Worm (Caenorhabditis elegans) whole organism, early embryonic: ENCODE results near the gene nape-1.

Experiments
- B0310.2 ChIP-seq: sonication (generic microtip); optimal IDR thresholded peaks from 2 replicates; lab custom pipeline; 2016; ENCODE audit warnings: mild to moderate bottlenecking, missing genetic modification characterization, missing compliant biosample characterization
- F13C5.2 ChIP-seq: sonication (generic microtip); optimal IDR thresholded peaks from 2 replicates; lab custom pipeline; 2017; ENCODE audit warnings: mild to moderate bottlenecking, missing genetic modification characterization, inconsistent platforms, missing compliant biosample characterization
- aly-1 ChIP-seq: sonication (generic microtip); optimal IDR thresholded peaks from 2 replicates; lab custom pipeline; 2016; ENCODE audit warnings: missing genetic modification characterization, missing compliant biosample characterization
- ama-1 ChIP-seq: fragments of 150-350 bp; optimal IDR thresholded peaks from 2 replicates; lab custom pipeline; 2014
- ceh-13 ChIP-seq: fragments of 200-800 bp; sonication (Bioruptor generic); optimal IDR thresholded peaks from 2 replicates; lab custom pipeline; 2018; ENCODE audit warnings: mild to moderate bottlenecking, missing genetic modification characterization, missing compliant biosample characterization
- ceh-36 ChIP-seq: sonication (generic microtip); optimal IDR thresholded peaks from 2 replicates; lab custom pipeline; 2016; ENCODE audit warnings: missing genetic modification characterization, inconsistent platforms, missing compliant biosample characterization
- ets-7 ChIP-seq: sonication (generic microtip); optimal IDR thresholded peaks from 2 replicates; lab custom pipeline; 2016; ENCODE audit warnings: missing genotype, missing genetic modification characterization, missing compliant biosample characterization
- flt-1 ChIP-seq: fragments of 200-800 bp; sonication (Bioruptor generic); IDR thresholded peaks from 2 replicates; pipeline ENCODE4 v1.3.6; 2022; ENCODE audit warnings: missing genetic modification characterization, missing compliant biosample characterization
- hmbx-1 ChIP-seq: sonication (generic microtip); optimal IDR thresholded peaks from 2 replicates; lab custom pipeline; 2016; ENCODE audit warnings: mild to moderate bottlenecking, missing genetic modification characterization, missing compliant biosample characterization
- hmg-4 ChIP-seq: fragments of 200-800 bp; sonication (Bioruptor generic); optimal IDR thresholded peaks from 2 replicates; lab custom pipeline; 2018; ENCODE audit warnings: mild to moderate bottlenecking, missing genetic modification characterization, missing compliant biosample characterization
- hnd-1 ChIP-seq: sonication (generic microtip); optimal IDR thresholded peaks from 2 replicates; lab custom pipeline; 2016; ENCODE audit warnings: missing genetic modification characterization, missing compliant biosample characterization
- pes-1 ChIP-seq: fragments of 200-800 bp; sonication (Bioruptor generic); IDR thresholded peaks from 2 replicates; pipeline ENCODE4 v1.3.6; 2022; ENCODE audit warnings: missing genetic modification reagents, missing genetic modification characterization, missing compliant biosample characterization
- scrt-1 ChIP-seq: fragments of 200-800 bp; sonication (Bioruptor generic); IDR thresholded peaks from 2 replicates; pipeline ENCODE4 v1.3.6; 2022; ENCODE audit warnings: missing genetic modification characterization, missing compliant biosample characterization
- sea-1 ChIP-seq: fragments of 200-800 bp; sonication (Bioruptor generic); conservative IDR thresholded peaks from 2 replicates; pipeline ENCODE4 v1.3.6; 2022; ENCODE audit warnings: missing genetic modification characterization, missing compliant biosample characterization
- tbx-11 ChIP-seq: fragments of 200-800 bp; sonication (Bioruptor generic); IDR thresholded peaks from 2 replicates; pipeline ENCODE4 v1.3.6; 2022; ENCODE audit warnings: missing genetic modification characterization, missing compliant biosample characterization
- tbx-37 ChIP-seq: fragments of 200-800 bp; sonication (Bioruptor generic); conservative IDR thresholded peaks from 2 replicates; pipeline ENCODE4 v1.3.6; 2022; ENCODE audit warnings: missing genetic modification reagents, missing genetic modification characterization, missing compliant biosample characterization
- tra-4 ChIP-seq: sonication (generic microtip); optimal IDR thresholded peaks from 2 replicates; lab custom pipeline; 2017; ENCODE audit warnings: missing genetic modification characterization, missing compliant biosample characterization

Gene nape-1

ce11 chrIV:3722690-3723089 is 18.0 kb downstream of the nape-1 start, which contains the start of gene Y37E11AM.4:
TSS of gene Y37E11AM.4 (minus strand) at chrIV:3722790.
- no peak for TF ChIP-seq ceh-36
- TF ChIP-seq tbx-11: no peak
- TF ChIP-seq ets-7 (tag; lab: Kevin White, UChicago): no peak
- TF ChIP-seq hmbx-1 (tag; lab: Kevin White, UChicago): no peak
- no peak for TF ChIP-seq hmg-4 (GFP tag; lab: Kevin White, UChicago)
- no peak for TF ChIP-seq flt-1 (GFP tag; lab: Robert Waterston, UW)
- TF ChIP-seq tra-4 (tag; lab: Kevin White, UChicago): no peak
- no peak for TF ChIP-seq ama-1 (lab: Kevin White, UChicago)
- TF ChIP-seq sea-1 (GFP tag; lab: Robert Waterston, UW): no peak
- no peak for TF ChIP-seq aly-1 (tag; lab: Kevin White, UChicago)
- no peak for TF ChIP-seq B0310.2 (tag; lab: Kevin White, UChicago)
- TF ChIP-seq pes-1: no peak
- no peak for TF ChIP-seq ceh-13 (GFP tag; lab: Kevin White, UChicago)

- no peak for TF ChIP-seq ets-7 (tag; lab: Kevin White, UChicago)
- no peak for TF ChIP-seq ceh-13 (GFP tag; lab: Kevin White, UChicago)
- TF ChIP-seq tra-4 (tag; lab: Kevin White, UChicago): no peak
- no peak for TF ChIP-seq hmg-4 (GFP tag; lab: Kevin White, UChicago)
- no peak for TF ChIP-seq ceh-36
- TF ChIP-seq sea-1 (GFP tag; lab: Robert Waterston, UW): no peak
- TF ChIP-seq B0310.2 (tag; lab: Kevin White, UChicago): no peak
- no peak for TF ChIP-seq ama-1 (lab: Kevin White, UChicago)
- no peak for TF ChIP-seq F13C5.2 (tag; lab: Kevin White, UChicago)
- no peak for TF ChIP-seq hnd-1 (tag; lab: Kevin White, UChicago)
- no peak for TF ChIP-seq tbx-11
- no peak for TF ChIP-seq flt-1 (GFP tag; lab: Robert Waterston, UW)
- TF ChIP-seq pes-1: no peak
- TF ChIP-seq tbx-37 (GFP tag; lab: Robert Waterston, UW): no peak
- no peak for TF ChIP-seq hmbx-1 (tag; lab: Kevin White, UChicago)
Measured at ce11 chrIV:3721973-3722372, 18.7 kb downstream of the nape-1 start.

DNA sequence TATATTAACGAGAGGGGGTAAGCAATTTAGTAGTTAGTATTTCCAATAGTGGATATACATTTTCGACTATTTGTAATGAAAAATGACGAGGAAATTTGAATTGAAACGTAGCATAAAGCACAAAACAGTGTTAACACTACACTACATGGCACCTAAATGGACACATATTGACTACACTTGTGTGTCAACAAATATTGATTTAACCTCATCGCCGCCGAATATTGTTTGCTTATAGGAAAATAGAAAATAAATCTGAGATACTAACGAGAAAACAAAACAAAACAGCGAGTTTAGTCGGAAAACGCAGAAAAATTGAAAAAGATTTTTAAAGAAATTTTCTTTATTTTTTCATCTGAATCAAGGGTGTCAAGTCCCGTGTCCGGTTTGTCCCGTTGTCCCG is 20.0 kb downstream of the nape-1 start:
- TF ChIP-seq B0310.2 (tag; lab: Kevin White, UChicago): no peak
- no peak for TF ChIP-seq tbx-11
- no peak for TF ChIP-seq flt-1 (GFP tag; lab: Robert Waterston, UW)
- no peak for TF ChIP-seq sea-1 (GFP tag; lab: Robert Waterston, UW)
- TF ChIP-seq F13C5.2 (tag; lab: Kevin White, UChicago): no peak

DNA sequence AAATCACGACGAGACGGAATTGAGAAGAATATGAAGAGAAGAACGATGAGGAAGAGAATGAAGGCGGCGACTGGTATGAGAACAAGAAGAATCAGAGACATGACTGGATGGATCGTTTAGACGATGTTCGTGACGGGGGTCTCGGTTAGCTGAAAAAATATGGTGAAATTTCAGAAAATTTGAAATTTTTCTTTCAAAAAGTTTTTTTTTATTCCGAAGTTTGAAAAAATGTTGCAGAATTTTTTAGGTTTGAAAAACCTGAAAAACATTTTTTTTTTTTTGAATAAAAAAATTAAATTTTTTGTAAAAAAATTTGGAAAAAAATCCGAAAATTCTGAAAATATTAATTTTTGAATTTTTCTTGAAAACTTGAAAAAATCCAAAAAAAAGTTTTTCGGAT is 21.6 kb downstream of the nape-1 start, which contains the start of gene Y37E11AM.3:
Gene Y37E11AM.3, minus strand, starts transcription at position 101 of the 400 bp plus-strand sequence.
- TF ChIP-seq tbx-37 (GFP tag; lab: Robert Waterston, UW) (no peak), F13C5.2 (tag; lab: Kevin White, UChicago) (no peak), hnd-1 (tag; lab: Kevin White, UChicago) (no peak), hmbx-1 (tag; lab: Kevin White, UChicago) (no peak), tra-4 (tag; lab: Kevin White, UChicago) (no peak), ceh-13 (GFP tag; lab: Kevin White, UChicago) (no peak), B0310.2 (tag; lab: Kevin White, UChicago) (no peak), ama-1 (lab: Kevin White, UChicago) (no peak), hmg-4 (GFP tag; lab: Kevin White, UChicago) (no peak), tbx-11 (no peak), sea-1 (GFP tag; lab: Robert Waterston, UW) (no peak), flt-1 (GFP tag; lab: Robert Waterston, UW) (no peak), ceh-36 (no peak), ets-7 (tag; lab: Kevin White, UChicago) (no peak)

ce11 chrIV:3710737-3711136 is 29.9 kb downstream of the nape-1 start:
- TF ChIP-seq aly-1 (tag; lab: Kevin White, UChicago): no peak
- no peak for TF ChIP-seq sea-1 (GFP tag; lab: Robert Waterston, UW)
- no peak for TF ChIP-seq B0310.2 (tag; lab: Kevin White, UChicago)
- no peak for TF ChIP-seq tbx-11
- no peak for TF ChIP-seq ama-1 (lab: Kevin White, UChicago)

ce11 chrIV:3709200-3709599 is 31.5 kb downstream of the nape-1 start, which contains the start of gene Y37E11AL.1:
TSS of gene Y37E11AL.1 (plus strand) at chrIV:3709500.
- no peak for TF ChIP-seq F13C5.2 (tag; lab: Kevin White, UChicago)
- no peak for TF ChIP-seq ets-7 (tag; lab: Kevin White, UChicago)
- TF ChIP-seq pes-1: no peak
- TF ChIP-seq ama-1 (lab: Kevin White, UChicago): no peak
- TF ChIP-seq B0310.2 (tag; lab: Kevin White, UChicago): no peak
- no peak for TF ChIP-seq tbx-37 (GFP tag; lab: Robert Waterston, UW)
- TF ChIP-seq ceh-13 (GFP tag; lab: Kevin White, UChicago): no peak
- no peak for TF ChIP-seq ceh-36
- no peak for TF ChIP-seq hmbx-1 (tag; lab: Kevin White, UChicago)
- TF ChIP-seq sea-1 (GFP tag; lab: Robert Waterston, UW): no peak
- TF ChIP-seq hmg-4 (GFP tag; lab: Kevin White, UChicago): no peak
- TF ChIP-seq flt-1 (GFP tag; lab: Robert Waterston, UW): no peak
- TF ChIP-seq tra-4 (tag; lab: Kevin White, UChicago): no peak

ce11 chrIV:3701892-3702291 is 38.8 kb downstream of the nape-1 start, which contains the start of gene Y37E11AL.12:
TSS of gene Y37E11AL.12 (minus strand) at chrIV:3701992.
- no peak for TF ChIP-seq ama-1 (lab: Kevin White, UChicago)
- no peak for TF ChIP-seq hnd-1 (tag; lab: Kevin White, UChicago)
- TF ChIP-seq hmbx-1 (tag; lab: Kevin White, UChicago): no peak
- no peak for TF ChIP-seq aly-1 (tag; lab: Kevin White, UChicago)
- no peak for TF ChIP-seq tbx-11
- TF ChIP-seq tra-4 (tag; lab: Kevin White, UChicago): no peak
- no peak for TF ChIP-seq ceh-36
- TF ChIP-seq F13C5.2 (tag; lab: Kevin White, UChicago): no peak
- TF ChIP-seq hmg-4 (GFP tag; lab: Kevin White, UChicago): no peak
- no peak for TF ChIP-seq pes-1
- no peak for TF ChIP-seq tbx-37 (GFP tag; lab: Robert Waterston, UW)
- no peak for TF ChIP-seq sea-1 (GFP tag; lab: Robert Waterston, UW)
- TF ChIP-seq B0310.2 (tag; lab: Kevin White, UChicago): no peak
- no peak for TF ChIP-seq ceh-13 (GFP tag; lab: Kevin White, UChicago)
- TF ChIP-seq scrt-1 (GFP tag; lab: Robert Waterston, UW): no peak
- no peak for TF ChIP-seq flt-1 (GFP tag; lab: Robert Waterston, UW)
